Fruit fly (Drosophila melanogaster): ENCODE measurements around the gene CG44001.

DNA sequence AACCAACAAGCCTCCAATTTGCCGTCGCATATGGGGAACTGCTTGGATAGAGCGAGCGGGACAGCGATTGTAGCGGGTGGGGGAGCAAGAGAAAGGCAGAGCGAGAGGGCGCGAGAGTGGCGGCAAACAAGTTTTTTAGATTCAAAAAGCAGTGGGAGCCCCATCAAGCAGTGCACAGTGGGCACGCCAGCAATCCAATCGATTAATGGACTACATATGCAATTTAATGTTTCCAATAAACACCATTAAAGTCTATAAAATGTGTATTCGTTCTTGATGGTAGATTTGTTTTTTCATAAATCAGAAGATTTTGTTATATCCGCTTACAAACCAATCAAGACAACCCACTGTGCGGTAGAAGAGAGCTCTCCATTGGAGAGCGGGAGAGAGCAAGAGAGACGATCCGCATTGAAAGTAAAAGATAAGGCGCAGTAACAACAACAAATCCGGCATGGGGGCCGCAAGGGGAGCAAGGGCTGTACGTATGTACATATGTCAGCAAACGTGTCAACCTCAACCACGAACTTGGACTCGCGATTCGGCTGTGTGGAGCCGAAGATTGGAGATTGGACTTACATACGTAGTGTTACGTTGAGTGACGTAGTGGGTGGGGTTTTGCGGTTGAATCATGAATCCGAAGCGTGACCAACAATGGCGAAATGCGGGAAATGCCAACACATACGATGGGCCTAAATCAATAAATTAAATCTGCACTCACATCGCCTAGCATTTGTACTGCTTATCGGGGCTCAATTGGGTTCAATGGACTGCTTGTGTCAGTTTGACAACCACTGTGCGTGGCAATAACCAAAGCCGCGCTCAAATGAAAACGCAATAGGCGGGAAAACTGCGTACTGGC is 45.4 kb upstream of the CG44001 start:
- TF ChIP-seq Dll (optimal IDR thresholded peaks at IDR 0.05) (no peak), pan (optimal IDR thresholded peaks at IDR 0.05) (no peak), CG8478 (optimal IDR thresholded peaks at IDR 0.05) (peak; percentile 64), usp (GFP tag; optimal IDR thresholded peaks at IDR 0.05) (no peak), psq (optimal IDR thresholded peaks at IDR 0.05) (no peak)
